Worm (Caenorhabditis elegans) whole organism, late embryonic: ENCODE measurements around the gene M153.5.

Experiments used
- C08G9.2 ChIP-seq: sonication (generic microtip); optimal IDR thresholded peaks from 2 replicates; lab custom pipeline; 2016; ENCODE audit warnings: mild to moderate bottlenecking, missing genetic modification characterization, moderate library complexity, missing compliant biosample characterization
- F13H6.1 ChIP-seq: sonication (generic microtip); optimal IDR thresholded peaks from 2 replicates; lab custom pipeline; 2016; ENCODE audit warnings: missing genetic modification characterization, missing compliant biosample characterization
- K09A11.1 ChIP-seq: sonication (generic microtip); optimal IDR thresholded peaks from 2 replicates; lab custom pipeline; 2017; ENCODE audit warnings: antibody characterized with exemption, mild to moderate bottlenecking, missing genetic modification characterization, missing compliant biosample characterization; ENCODE audit not compliant: insufficient read depth
- T23F11.4 ChIP-seq: fragments of 200-800 bp; sonication (Bioruptor generic); optimal IDR thresholded peaks from 2 replicates; lab custom pipeline; 2018; ENCODE audit warnings: mild to moderate bottlenecking, missing genetic modification characterization, missing compliant biosample characterization
- ceh-14 ChIP-seq: sonication (generic microtip); optimal IDR thresholded peaks from 2 replicates; lab custom pipeline; 2016; ENCODE audit warnings: missing genotype, missing genetic modification characterization, missing compliant biosample characterization
- ceh-18 ChIP-seq: sonication (generic microtip); optimal IDR thresholded peaks from 2 replicates; lab custom pipeline; 2016; ENCODE audit warnings: missing genetic modification characterization, missing compliant biosample characterization
- ceh-19 ChIP-seq: fragments of 200-800 bp; sonication (Bioruptor generic); optimal IDR thresholded peaks from 2 replicates; lab custom pipeline; 2018; ENCODE audit warnings: mild to moderate bottlenecking, missing genetic modification characterization, missing compliant biosample characterization
- ceh-2 ChIP-seq: sonication (generic microtip); optimal IDR thresholded peaks from 2 replicates; lab custom pipeline; 2016; ENCODE audit warnings: missing genotype, missing genetic modification characterization, missing compliant biosample characterization
- ceh-22 ChIP-seq: sonication (generic microtip); optimal IDR thresholded peaks from 2 replicates; lab custom pipeline; 2017; ENCODE audit warnings: missing biosample characterization, missing genetic modification characterization
- ceh-30 ChIP-seq: fragments of 150-350 bp; optimal IDR thresholded peaks from 2 replicates; lab custom pipeline; 2014; ENCODE audit warnings: missing biosample characterization, missing genetic modification characterization
- dmd-4 ChIP-seq: sonication (generic microtip); optimal IDR thresholded peaks from 2 replicates; lab custom pipeline; 2016; ENCODE audit warnings: borderline replicate concordance, missing genetic modification characterization, missing compliant biosample characterization
- dve-1 ChIP-seq: sonication (generic microtip); optimal IDR thresholded peaks from 2 replicates; lab custom pipeline; 2017; ENCODE audit warnings: antibody characterized with exemption, mild to moderate bottlenecking, missing genetic modification characterization, missing compliant biosample characterization
- elt-2 ChIP-seq: sonication (generic microtip); optimal IDR thresholded peaks from 2 replicates; lab custom pipeline; 2016; ENCODE audit warnings: missing genetic modification reagents, missing genetic modification characterization, missing compliant biosample characterization
- elt-4 ChIP-seq: sonication (generic microtip); optimal IDR thresholded peaks from 2 replicates; lab custom pipeline; 2016; ENCODE audit warnings: missing genetic modification characterization, missing compliant biosample characterization
- ets-4 ChIP-seq: sonication (generic microtip); optimal IDR thresholded peaks from 2 replicates; lab custom pipeline; 2016; ENCODE audit warnings: missing genetic modification characterization, missing compliant biosample characterization
- fkh-10 ChIP-seq: fragments of 150-350 bp; optimal IDR thresholded peaks from 2 replicates; lab custom pipeline; 2014; ENCODE audit warnings: missing biosample characterization, missing genetic modification reagents, missing genetic modification characterization
- gmeb-2 ChIP-seq: sonication (generic microtip); optimal IDR thresholded peaks from 2 replicates; lab custom pipeline; 2016; ENCODE audit warnings: missing genetic modification characterization, inconsistent platforms, missing compliant biosample characterization
- hlh-15 ChIP-seq: sonication (generic microtip); optimal IDR thresholded peaks from 2 replicates; lab custom pipeline; 2016; ENCODE audit warnings: missing genetic modification characterization, missing compliant biosample characterization
- hlh-30 ChIP-seq: sonication (generic microtip); optimal IDR thresholded peaks from 2 replicates; lab custom pipeline; 2017; ENCODE audit warnings: antibody characterized with exemption, missing genetic modification characterization, missing compliant biosample characterization; ENCODE audit not compliant: insufficient read depth
- lim-6 ChIP-seq: sonication (generic microtip); optimal IDR thresholded peaks from 2 replicates; lab custom pipeline; 2016; ENCODE audit warnings: missing genetic modification characterization, missing compliant biosample characterization
- mec-3 ChIP-seq: sonication (generic microtip); optimal IDR thresholded peaks from 2 replicates; lab custom pipeline; 2016; ENCODE audit warnings: borderline replicate concordance, missing genetic modification characterization, missing compliant biosample characterization
- nhr-11 ChIP-seq: fragments of 150-350 bp; optimal IDR thresholded peaks from 2 replicates; lab custom pipeline; 2014; ENCODE audit warnings: missing biosample characterization, missing genetic modification characterization
- npax-4 ChIP-seq: sonication (generic microtip); optimal IDR thresholded peaks from 2 replicates; lab custom pipeline; 2016; ENCODE audit warnings: missing genetic modification characterization, missing compliant biosample characterization
- pag-3 ChIP-seq: sonication (generic microtip); optimal IDR thresholded peaks from 2 replicates; lab custom pipeline; 2016; ENCODE audit warnings: missing compliant biosample characterization, missing genetic modification characterization, borderline replicate concordance
- pax-1 ChIP-seq: fragments of 150-350 bp; optimal IDR thresholded peaks from 2 replicates; lab custom pipeline; 2014; ENCODE audit warnings: missing biosample characterization, missing genetic modification characterization
- pha-4 ChIP-seq: fragments of 150-350 bp; optimal IDR thresholded peaks from 2 replicates; lab custom pipeline; 2018; ENCODE audit warnings: missing biosample characterization, missing genetic modification reagents, missing genetic modification characterization
- ref-2 ChIP-seq: sonication (generic microtip); optimal IDR thresholded peaks from 2 replicates; lab custom pipeline; 2016; ENCODE audit warnings: missing genetic modification characterization, missing compliant biosample characterization
- rnt-1 ChIP-seq: sonication (generic microtip); optimal IDR thresholded peaks from 2 replicates; lab custom pipeline; 2016; ENCODE audit warnings: missing genetic modification characterization, missing compliant biosample characterization
- sdc-2 ChIP-seq: sonication (generic microtip); optimal IDR thresholded peaks from 2 replicates; lab custom pipeline; 2016; ENCODE audit warnings: missing genotype, missing genetic modification characterization, missing compliant biosample characterization
- sox-2 ChIP-seq: fragments of 200-800 bp; sonication (Bioruptor generic); IDR thresholded peaks from 2 replicates; pipeline ENCODE4 v1.3.6; 2022; ENCODE audit warnings: missing genetic modification reagents, missing genetic modification characterization, missing compliant biosample characterization
- tbx-7 ChIP-seq: sonication (generic microtip); optimal IDR thresholded peaks from 2 replicates; lab custom pipeline; 2016; ENCODE audit warnings: missing genotype, missing genetic modification characterization, missing compliant biosample characterization
- unc-42 ChIP-seq: sonication (generic microtip); optimal IDR thresholded peaks from 2 replicates; lab custom pipeline; 2016; ENCODE audit warnings: missing genotype, missing genetic modification characterization, missing compliant biosample characterization
- unc-86 ChIP-seq: sonication (generic microtip); optimal IDR thresholded peaks from 2 replicates; lab custom pipeline; 2016; ENCODE audit warnings: missing genetic modification characterization, missing compliant biosample characterization

M153.5 gene

ce11 chrX:12142569-12142968 is 1.2 kb upstream of the M153.5 start, which contains the start of gene M153.3:
TSS of gene M153.3 (plus strand) at chrX:12142869.
- TF ChIP-seq pha-4 (tag; lab: Kevin White, UChicago) (no peak), ets-4 (tag; lab: Kevin White, UChicago) (peak; percentile 36)

- no peak for TF ChIP-seq dve-1 (tag; lab: Kevin White, UChicago)
- TF ChIP-seq tbx-7 (tag; lab: Kevin White, UChicago) = no peak
- TF ChIP-seq hlh-15 (tag; lab: Kevin White, UChicago) = no peak
- TF ChIP-seq rnt-1 (tag; lab: Kevin White, UChicago) = no peak
- no peak for TF ChIP-seq gmeb-2 (tag; lab: Kevin White, UChicago)
- TF ChIP-seq ceh-22 = no peak
- TF ChIP-seq pag-3 = no peak
- no peak for TF ChIP-seq C08G9.2 (tag; lab: Kevin White, UChicago)
- TF ChIP-seq hlh-30 (tag; lab: Kevin White, UChicago) = no peak
- TF ChIP-seq sox-2 (GFP tag; lab: Robert Waterston, UW) = no peak
- TF ChIP-seq K09A11.1 (tag; lab: Kevin White, UChicago) = no peak
- no peak for TF ChIP-seq T23F11.4
- TF ChIP-seq ceh-2 = no peak
- no peak for TF ChIP-seq unc-42 (tag; lab: Kevin White, UChicago)
- TF ChIP-seq ceh-18 = no peak
- TF ChIP-seq unc-86 (tag; lab: Kevin White, UChicago) = no peak
- TF ChIP-seq dmd-4 (tag; lab: Kevin White, UChicago) = no peak
- TF ChIP-seq elt-4 = no peak
- TF ChIP-seq ceh-19 (GFP tag; lab: Kevin White, UChicago) = no peak
- no peak for TF ChIP-seq npax-4 (tag; lab: Kevin White, UChicago)
Observed at ce11 chrX:12145919-12146318, 2.1 kb downstream of the M153.5 start.

- TF ChIP-seq pax-1 (tag; lab: Kevin White, UChicago) (no peak), elt-2 (peak; percentile 73), ceh-30 (no peak)
Observed at ce11 chrX:12146453-12147085, 2.8 kb downstream of the M153.5 start, which contains the start of gene pycr-1. TSS of gene pycr-1 (plus strand) at chrX:12146832.

ce11 chrX:12149638-12150137 is 5.9 kb downstream of the M153.5 start, which contains the start of gene znf-474:
TSS of gene znf-474 (plus strand) at chrX:12149924.
- TF ChIP-seq lim-6 (tag; lab: Kevin White, UChicago) (no peak), sdc-2 (tag; lab: Kevin White, UChicago) (no peak), ceh-14 (peak; percentile 6), pag-3 (no peak)
- TF ChIP-seq, all 69 proteins: peak for 1

- TF ChIP-seq F13H6.1 (tag; lab: Kevin White, UChicago) = no peak
- no peak for TF ChIP-seq ets-4 (tag; lab: Kevin White, UChicago)
- TF ChIP-seq ceh-14 = no peak
- TF ChIP-seq nhr-11 = no peak
- TF ChIP-seq fkh-10 (GFP tag; lab: Kevin White, UChicago) = no peak
- peak; percentile 65 for TF ChIP-seq elt-2
- TF ChIP-seq mec-3 (tag; lab: Kevin White, UChicago) = no peak
- TF ChIP-seq ref-2 (tag; lab: Kevin White, UChicago) = no peak
Observed at ce11 chrX:12154055-12154898, 10.5 kb downstream of the M153.5 start, which contains the start of gene mfsd-11. TSS of gene mfsd-11 (minus strand) at chrX:12154105.
